Worm (Caenorhabditis elegans) whole organism, L4/young adult: Measurements from ENCODE around the gene madf-9.

ENCODE experiments used
- W03F9.2 ChIP-seq: fragments of 150-350 bp; optimal IDR thresholded peaks from 2 replicates; lab custom pipeline; 2014; ENCODE audit warnings: missing biosample characterization, missing genetic modification characterization
- him-1 ChIP-seq: sonication (generic microtip); optimal IDR thresholded peaks from 2 replicates; lab custom pipeline; 2016; ENCODE audit warnings: missing genotype, missing genetic modification reagents, missing genetic modification characterization, missing compliant biosample characterization

- no peak for TF ChIP-seq W03F9.2 (tag; lab: Kevin White, UChicago)
- TF ChIP-seq him-1 (tag; lab: Kevin White, UChicago): no peak
Measured at ce11 chrIV:3606285-3606834, 30.5 kb upstream of the madf-9 start, which contains the start of the genes Y37E11B.10 and kgb-2.
